Worm (Caenorhabditis elegans) whole organism, L1 larva: ENCODE data around the gene ztf-18.

ENCODE experiments used
- C04F5.9 ChIP-seq: sonication (generic microtip); optimal IDR thresholded peaks from 2 replicates; lab custom pipeline; 2016; ENCODE audit warnings: missing genetic modification characterization, missing compliant biosample characterization
- Y116A8C.19 ChIP-seq: sonication (generic microtip); optimal IDR thresholded peaks from 2 replicates; lab custom pipeline; 2016; ENCODE audit warnings: missing compliant biosample characterization, missing genetic modification characterization, borderline replicate concordance
- alr-1 ChIP-seq: fragments of 200-800 bp; sonication (Bioruptor generic); optimal IDR thresholded peaks from 2 replicates; lab custom pipeline; 2018; ENCODE audit warnings: borderline replicate concordance, mild to moderate bottlenecking, missing genetic modification characterization, missing compliant biosample characterization
- aly-2 ChIP-seq: fragments of 150-350 bp; optimal IDR thresholded peaks from 2 replicates; lab custom pipeline; 2014; ENCODE audit warnings: missing biosample characterization, missing genetic modification characterization
- ama-1 ChIP-seq: fragments of 150-350 bp; optimal IDR thresholded peaks from 2 replicates; lab custom pipeline; 2014
- blmp-1 ChIP-seq: fragments of 150-350 bp; optimal IDR thresholded peaks from 2 replicates; lab custom pipeline; 2014; ENCODE audit warnings: missing biosample characterization, missing genetic modification characterization
- ceh-8 ChIP-seq: fragments of 200-800 bp; sonication (Bioruptor generic); optimal IDR thresholded peaks from 2 replicates; lab custom pipeline; 2018; ENCODE audit warnings: mild to moderate bottlenecking, missing genetic modification characterization, moderate library complexity, missing compliant biosample characterization
- ceh-82 ChIP-seq, 3 experiments: fragments of 150-350 bp in 1 of 3; sonication (generic microtip) in 2 of 3; optimal IDR thresholded peaks; 2 replicates each; lab custom pipeline; 2014 to 2017; ENCODE audit warnings: missing biosample characterization in 3 of 3, missing genetic modification characterization in 3 of 3
- ceh-88 ChIP-seq: fragments of 200-800 bp; sonication (Bioruptor generic); IDR thresholded peaks from 2 replicates; pipeline ENCODE4 v1.3.6; 2022; ENCODE audit warnings: missing genetic modification characterization, missing compliant biosample characterization
- dpl-1 ChIP-seq, 3 experiments: fragments of 150-350 bp in 2 of 3; sonication (generic microtip) in 1 of 3; optimal IDR thresholded peaks; 2 replicates each; lab custom pipeline; 2014 to 2017; ENCODE audit warnings: missing biosample characterization in 3 of 3, missing genetic modification characterization in 3 of 3, missing genetic modification reagents in 3 of 3
- efl-1 ChIP-seq, 4 experiments: fragments of 150-350 bp; optimal IDR thresholded peaks in 3 of 4; peaks in 1 of 4; 1 replicate in 1 of 4; 2 replicates in 3 of 4; lab custom pipeline; 2014; ENCODE audit warnings: missing biosample characterization in 2 of 4, missing genetic modification characterization in 2 of 4, missing genetic modification reagents in 2 of 4
- elt-3 ChIP-seq, 6 experiments: fragments of 150-350 bp in 1 of 6; sonication (generic microtip); optimal IDR thresholded peaks; 2 replicates each; lab custom pipeline; 2017 to 2018; ENCODE audit warnings: missing biosample characterization in 6 of 6, missing genetic modification characterization in 6 of 6, inconsistent platforms in 1 of 6
- fos-1 ChIP-seq: fragments of 150-350 bp; optimal IDR thresholded peaks from 2 replicates; lab custom pipeline; 2014; ENCODE audit warnings: missing biosample characterization, missing genetic modification characterization
- hlh-17 ChIP-seq: fragments of 200-800 bp; sonication (Bioruptor generic); optimal IDR thresholded peaks from 2 replicates; lab custom pipeline; 2018; ENCODE audit warnings: missing genetic modification characterization, mild to moderate bottlenecking, missing compliant biosample characterization, moderate library complexity, borderline replicate concordance
- isw-1 ChIP-seq: fragments of 200-800 bp; sonication (Bioruptor generic); IDR thresholded peaks from 2 replicates; pipeline ENCODE4 v1.3.6; 2022; ENCODE audit warnings: missing genetic modification characterization, missing compliant biosample characterization
- lin-13 ChIP-seq: fragments of 150-350 bp; optimal IDR thresholded peaks from 2 replicates; lab custom pipeline; 2014; ENCODE audit warnings: missing biosample characterization, missing genetic modification reagents, missing genetic modification characterization
- lin-14 ChIP-seq: fragments of 200-800 bp; sonication (Bioruptor generic); optimal IDR thresholded peaks from 2 replicates; lab custom pipeline; 2018; ENCODE audit warnings: mild to moderate bottlenecking, missing genetic modification characterization, moderate library complexity, missing compliant biosample characterization
- lin-35 ChIP-seq, 2 experiments: fragments of 150-350 bp; optimal IDR thresholded peaks; 2 replicates each; lab custom pipeline; 2014; ENCODE audit warnings: missing biosample characterization in 2 of 2, missing genetic modification characterization in 2 of 2, missing genetic modification reagents in 2 of 2
- lin-39 ChIP-seq: fragments of 150-350 bp; optimal IDR thresholded peaks from 2 replicates; lab custom pipeline; 2014; ENCODE audit warnings: missing biosample characterization, missing genetic modification reagents, missing genetic modification characterization
- lir-3 ChIP-seq: sonication (generic microtip); optimal IDR thresholded peaks from 2 replicates; lab custom pipeline; 2016; ENCODE audit warnings: mild to moderate bottlenecking, missing genetic modification characterization, moderate library complexity, missing compliant biosample characterization; ENCODE audit not compliant: poor library complexity
- lsy-2 ChIP-seq, 2 experiments: fragments of 150-350 bp; optimal IDR thresholded peaks; 2 replicates each; lab custom pipeline; 2014; ENCODE audit warnings: missing biosample characterization in 2 of 2, missing genetic modification characterization in 2 of 2
- mab-9 ChIP-seq: fragments of 200-800 bp; sonication (Bioruptor generic); IDR thresholded peaks from 2 replicates; pipeline ENCODE4 v1.3.6; 2022; ENCODE audit warnings: missing genetic modification reagents, missing genetic modification characterization, missing compliant biosample characterization
- mep-1 ChIP-seq: fragments of 150-350 bp; optimal IDR thresholded peaks from 2 replicates; lab custom pipeline; 2014; ENCODE audit warnings: missing biosample characterization, missing genetic modification characterization
- nhr-11 ChIP-seq: fragments of 150-350 bp; optimal IDR thresholded peaks from 2 replicates; lab custom pipeline; 2014; ENCODE audit warnings: missing biosample characterization, missing genetic modification characterization
- nhr-19 ChIP-seq: fragments of 200-800 bp; sonication (Bioruptor generic); conservative IDR thresholded peaks from 2 replicates; pipeline ENCODE4 v1.3.6; 2022; ENCODE audit warnings: missing genetic modification characterization, missing compliant biosample characterization
- nhr-71 ChIP-seq: sonication (generic microtip); optimal IDR thresholded peaks from 2 replicates; lab custom pipeline; 2016; ENCODE audit warnings: mild to moderate bottlenecking, missing genetic modification characterization, moderate library complexity, missing compliant biosample characterization
- nhr-76 ChIP-seq: sonication (generic microtip); optimal IDR thresholded peaks from 2 replicates; lab custom pipeline; 2017; ENCODE audit warnings: missing biosample characterization, missing genetic modification characterization
- nhr-85 ChIP-seq: sonication (generic microtip); peaks from one replicate; lab custom pipeline; 2016; ENCODE audit warnings: missing genetic modification characterization, inconsistent platforms, missing compliant biosample characterization
- nhr-90 ChIP-seq: sonication (generic microtip); optimal IDR thresholded peaks from 2 replicates; lab custom pipeline; 2016; ENCODE audit warnings: mild to moderate bottlenecking, missing genetic modification characterization, missing compliant biosample characterization; ENCODE audit not compliant: poor library complexity
- pag-3 ChIP-seq: sonication (generic microtip); optimal IDR thresholded peaks from 2 replicates; lab custom pipeline; 2017; ENCODE audit warnings: missing genetic modification characterization, mild to moderate bottlenecking, missing compliant biosample characterization, antibody characterized with exemption, borderline replicate concordance; ENCODE audit not compliant: insufficient read depth
- pqm-1 ChIP-seq: sonication (generic microtip); optimal IDR thresholded peaks from 3 replicates; lab custom pipeline; 2017; ENCODE audit warnings: missing biosample characterization, missing genetic modification characterization
- snu-23 ChIP-seq: sonication (generic microtip); optimal IDR thresholded peaks from 2 replicates; lab custom pipeline; 2016; ENCODE audit warnings: missing genetic modification characterization, missing compliant biosample characterization
- sox-4 ChIP-seq: sonication (generic microtip); optimal IDR thresholded peaks from 2 replicates; lab custom pipeline; 2016; ENCODE audit warnings: missing genetic modification characterization, missing compliant biosample characterization
- sptf-1 ChIP-seq: fragments of 150-350 bp; optimal IDR thresholded peaks from 2 replicates; lab custom pipeline; 2014; ENCODE audit warnings: missing biosample characterization, missing genetic modification characterization
- unc-130 ChIP-seq: fragments of 150-350 bp; optimal IDR thresholded peaks from 2 replicates; lab custom pipeline; 2017; ENCODE audit warnings: missing biosample characterization, missing genetic modification characterization, inconsistent platforms
- unc-62 ChIP-seq: fragments of 150-350 bp; optimal IDR thresholded peaks from 2 replicates; lab custom pipeline; 2014; ENCODE audit warnings: missing biosample characterization, missing genetic modification reagents, missing genetic modification characterization
- xbp-1 ChIP-seq: sonication (generic microtip); optimal IDR thresholded peaks from 2 replicates; lab custom pipeline; 2016; ENCODE audit warnings: missing genetic modification characterization, missing compliant biosample characterization
- zag-1 ChIP-seq: fragments of 150-350 bp; optimal IDR thresholded peaks from 2 replicates; lab custom pipeline; 2014; ENCODE audit warnings: missing biosample characterization, missing genetic modification characterization
- zip-4 ChIP-seq: fragments of 200-800 bp; sonication (Bioruptor generic); optimal IDR thresholded peaks from 2 replicates; lab custom pipeline; 2018; ENCODE audit warnings: mild to moderate bottlenecking, missing genetic modification characterization, moderate library complexity, missing compliant biosample characterization

ztf-18 gene

ce11 chrIII:856260-856659 lies 39.3 kb downstream of the ztf-18 start, which contains the start of gene K02F3.12:
Gene K02F3.12, plus strand, starts transcription at chrIII:856560.
- TF ChIP-seq nhr-71 (tag; lab: Kevin White, UChicago) (no peak), sptf-1 (tag; lab: Kevin White, UChicago) (no peak), elt-3 (tag; optimal IDR thresholded peaks at IDR 0.05; lab: Kevin White, UChicago) (no peak), blmp-1 (no peak), Y116A8C.19 (tag; lab: Kevin White, UChicago) (no peak), nhr-76 (tag; lab: Kevin White, UChicago) (no peak)

ce11 chrIII:853859-854359 lies 41.6 kb downstream of the ztf-18 start, which contains the start of the genes rnp-5 and tag-51:
Gene rnp-5, minus strand, starts transcription at chrIII:853909.
Gene tag-51, plus strand, starts transcription at chrIII:854221.
- TF ChIP-seq blmp-1 (peak; percentile 90), lin-35 (GFP tag; optimal IDR thresholded peaks at IDR 0.05; lab: Kevin White, UChicago) (peak; percentile 36 to 56), snu-23 (GFP tag; lab: Kevin White, UChicago) (peak; percentile 18), unc-62 (GFP tag; lab: Kevin White, UChicago) (no peak), efl-1 (optimal IDR thresholded peaks at IDR 0.05; lab: Kevin White, UChicago) (peak; percentile 16 to 32), efl-1 (GFP tag; optimal IDR thresholded peaks at IDR 0.05 in 1 of 2; lab: Kevin White, UChicago) (peak in 1 of 2 experiments; percentile 31), pqm-1 (tag; lab: Kevin White, UChicago) (no peak), dpl-1 (GFP tag; optimal IDR thresholded peaks at IDR 0.05; lab: Kevin White, UChicago) (peak in 1 of 3 experiments; percentile 48), lsy-2 (tag; optimal IDR thresholded peaks at IDR 0.05; lab: Kevin White, UChicago) (peak; percentile 19 to 49)

ce11 chrIII:853414-853813 lies 42.1 kb downstream of the ztf-18 start:
- TF ChIP-seq aly-2 (tag; lab: Kevin White, UChicago) (no peak), ceh-8 (GFP tag; lab: Kevin White, UChicago) (no peak), pqm-1 (tag; lab: Kevin White, UChicago) (no peak), blmp-1 (no peak), zag-1 (tag; lab: Kevin White, UChicago) (no peak), ceh-88 (no peak), Y116A8C.19 (tag; lab: Kevin White, UChicago) (no peak), lin-39 (tag; lab: Kevin White, UChicago) (no peak)

- TF ChIP-seq nhr-85 (peak; percentile 44), nhr-19 (GFP tag; lab: Robert Waterston, UW) (no peak), nhr-90 (peak; percentile 18)
- TF ChIP-seq, all 84 proteins: peak for 2
These were observed 43.2 kb downstream of the ztf-18 start, which contains the start of gene moma-1 for ce11 chrIII:852296-852695. Gene moma-1, minus strand, starts transcription at chrIII:852396.

- no peak for TF ChIP-seq lin-39 (tag; lab: Kevin White, UChicago)
- no peak for TF ChIP-seq C04F5.9 (tag; lab: Kevin White, UChicago)
- TF ChIP-seq lsy-2 (tag; optimal IDR thresholded peaks at IDR 0.05; lab: Kevin White, UChicago), result peak; percentile 40 to 70
- no peak for TF ChIP-seq ceh-88
- peak; percentile 23 for TF ChIP-seq blmp-1
- no peak for TF ChIP-seq Y116A8C.19 (tag; lab: Kevin White, UChicago)
- no peak for TF ChIP-seq pag-3
- 0 out of 2 replicates have a peak, but pooled peaks have one; percentile 5 for TF ChIP-seq isw-1 (GFP tag; lab: Robert Waterston, UW)
- no peak for TF ChIP-seq sptf-1 (tag; lab: Kevin White, UChicago)
- peak; percentile 1 for TF ChIP-seq unc-130 (tag; lab: Kevin White, UChicago)
- peak; percentile 85 to 91 (median 89) for TF ChIP-seq dpl-1 (GFP tag; optimal IDR thresholded peaks at IDR 0.05; lab: Kevin White, UChicago)
- peak; percentile 90 to 94 for TF ChIP-seq efl-1 (optimal IDR thresholded peaks at IDR 0.05; lab: Kevin White, UChicago)
- peak; percentile 93 to 99 for TF ChIP-seq efl-1 (GFP tag; optimal IDR thresholded peaks at IDR 0.05 in 1 of 2; lab: Kevin White, UChicago)
- TF ChIP-seq mab-9, result no peak
- TF ChIP-seq mep-1 (tag; lab: Kevin White, UChicago), result peak; percentile 51
- no peak for TF ChIP-seq lin-13
- no peak for TF ChIP-seq nhr-11
- peak; percentile 19 for TF ChIP-seq xbp-1 (tag; lab: Kevin White, UChicago)
- TF ChIP-seq hlh-17, result no peak
- no peak for TF ChIP-seq pqm-1 (tag; lab: Kevin White, UChicago)
- TF ChIP-seq lin-14 (GFP tag; lab: Kevin White, UChicago), result no peak
- TF ChIP-seq lir-3, result peak; percentile 47
- TF ChIP-seq elt-3 (tag; optimal IDR thresholded peaks at IDR 0.05; lab: Kevin White, UChicago), result peak in 2 of 6 experiments; percentile 32 to 84
- no peak for TF ChIP-seq ama-1 (lab: Kevin White, UChicago)
- TF ChIP-seq fos-1 (tag; lab: Kevin White, UChicago), result peak; percentile 11
- no peak for TF ChIP-seq zip-4 (GFP tag; lab: Kevin White, UChicago)
- no peak for TF ChIP-seq alr-1 (tag; lab: Kevin White, UChicago)
- TF ChIP-seq sox-4 (tag; lab: Kevin White, UChicago), result peak; percentile 35
- no peak for TF ChIP-seq zag-1 (tag; lab: Kevin White, UChicago)
- TF ChIP-seq snu-23 (GFP tag; lab: Kevin White, UChicago), result peak; percentile 69
- peak in 1 of 3 experiments; percentile 25 for TF ChIP-seq ceh-82 (tag; optimal IDR thresholded peaks at IDR 0.05; lab: Kevin White, UChicago)
These were observed 50.0 kb downstream of the ztf-18 start, which contains the start of gene K02F3.2 for ce11 chrIII:845485-845884. Gene K02F3.2, plus strand, starts transcription at chrIII:845841.
